Fruit fly (Drosophila melanogaster): Measurements from ENCODE around the gene FoxP.

DNA sequence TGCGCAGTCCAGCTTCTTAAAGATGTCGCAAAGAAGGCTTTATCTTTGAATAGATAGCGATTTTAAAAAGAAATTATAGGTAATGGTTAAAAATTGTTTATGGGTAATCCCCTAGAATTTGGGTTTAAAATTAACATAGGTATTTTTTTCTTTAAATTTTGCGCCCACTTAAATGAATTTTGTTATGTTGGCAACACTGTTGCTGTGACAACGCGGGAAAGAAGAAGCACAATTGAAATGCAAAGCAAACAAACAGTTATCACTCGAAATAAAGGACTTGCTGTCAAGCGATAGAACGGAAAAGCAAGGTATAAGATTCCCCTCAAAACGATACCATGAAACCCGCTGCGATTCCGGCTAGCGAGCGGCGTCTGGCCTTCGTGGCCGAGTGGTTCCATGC, 50.9 kb downstream of the FoxP start, which contains the start of gene nmdyn-D7:
- TF ChIP-seq dmrt11E (tag; optimal IDR thresholded peaks at IDR 0.05) (no peak), Abd-B (GFP tag; optimal IDR thresholded peaks at IDR 0.05) (no peak), Awh (GFP tag; IDR thresholded peaks at IDR 0.05) (no peak), CG14860 (GFP tag; IDR thresholded peaks at IDR 0.05; ENCODE audit: partially characterized antibody) (no peak), trh (GFP tag; optimal IDR thresholded peaks at IDR 0.05) (no peak), pnt (GFP tag; optimal IDR thresholded peaks at IDR 0.05) (no peak), sna (GFP tag; IDR thresholded peaks at IDR 0.05; ENCODE audit: partially characterized antibody) (no peak)
